Worm (Caenorhabditis elegans) whole organism, late embryonic: ENCODE measurements around the gene dhrr-1.
A peak's percentile ranks its signal among the peaks of the same experiment; 100 is the strongest.

Experiments used
- C08G9.2 ChIP-seq: sonication (generic microtip); optimal IDR thresholded peaks from 2 replicates; lab custom pipeline; 2016; ENCODE audit warnings: mild to moderate bottlenecking, missing genetic modification characterization, moderate library complexity, missing compliant biosample characterization
- C38D4.7 ChIP-seq: fragments of 200-800 bp; sonication (Bioruptor generic); optimal IDR thresholded peaks from 2 replicates; lab custom pipeline; 2018; ENCODE audit warnings: mild to moderate bottlenecking, missing genetic modification characterization, moderate library complexity, missing compliant biosample characterization
- F13H6.1 ChIP-seq: sonication (generic microtip); optimal IDR thresholded peaks from 2 replicates; lab custom pipeline; 2016; ENCODE audit warnings: missing genetic modification characterization, missing compliant biosample characterization
- K02D7.2 ChIP-seq: sonication (generic microtip); optimal IDR thresholded peaks from 2 replicates; lab custom pipeline; 2017; ENCODE audit warnings: mild to moderate bottlenecking, missing genetic modification characterization, missing compliant biosample characterization
- T23F11.4 ChIP-seq: fragments of 200-800 bp; sonication (Bioruptor generic); optimal IDR thresholded peaks from 2 replicates; lab custom pipeline; 2018; ENCODE audit warnings: mild to moderate bottlenecking, missing genetic modification characterization, missing compliant biosample characterization
- ama-1 ChIP-seq: fragments of 150-350 bp; optimal IDR thresholded peaks from 2 replicates; lab custom pipeline; 2014
- ceh-14 ChIP-seq: sonication (generic microtip); optimal IDR thresholded peaks from 2 replicates; lab custom pipeline; 2016; ENCODE audit warnings: missing genotype, missing genetic modification characterization, missing compliant biosample characterization
- ceh-18 ChIP-seq: sonication (generic microtip); optimal IDR thresholded peaks from 2 replicates; lab custom pipeline; 2016; ENCODE audit warnings: missing genetic modification characterization, missing compliant biosample characterization
- ceh-22 ChIP-seq: sonication (generic microtip); optimal IDR thresholded peaks from 2 replicates; lab custom pipeline; 2017; ENCODE audit warnings: missing biosample characterization, missing genetic modification characterization
- ceh-24 ChIP-seq: sonication (generic microtip); optimal IDR thresholded peaks from 2 replicates; lab custom pipeline; 2016; ENCODE audit warnings: mild to moderate bottlenecking, missing genetic modification characterization, missing compliant biosample characterization
- ceh-30 ChIP-seq: fragments of 150-350 bp; optimal IDR thresholded peaks from 2 replicates; lab custom pipeline; 2014; ENCODE audit warnings: missing biosample characterization, missing genetic modification characterization
- ceh-31 ChIP-seq: sonication (generic microtip); optimal IDR thresholded peaks from 2 replicates; lab custom pipeline; 2016; ENCODE audit warnings: missing genetic modification characterization, missing compliant biosample characterization
- ceh-34 ChIP-seq: sonication (generic microtip); optimal IDR thresholded peaks from 2 replicates; lab custom pipeline; 2016; ENCODE audit warnings: mild to moderate bottlenecking, missing genetic modification characterization, missing compliant biosample characterization
- ceh-45 ChIP-seq: fragments of 200-800 bp; sonication (Bioruptor generic); IDR thresholded peaks from 2 replicates; pipeline ENCODE4 v1.3.6; 2022; ENCODE audit warnings: missing genetic modification reagents, missing genetic modification characterization, missing compliant biosample characterization
- ceh-48 ChIP-seq: sonication (generic microtip); optimal IDR thresholded peaks from 2 replicates; lab custom pipeline; 2016; ENCODE audit warnings: missing genetic modification characterization, inconsistent platforms, missing compliant biosample characterization
- ceh-6 ChIP-seq: fragments of 200-800 bp; sonication (Bioruptor generic); optimal IDR thresholded peaks from 2 replicates; lab custom pipeline; 2018; ENCODE audit warnings: mild to moderate bottlenecking, missing genetic modification characterization, missing compliant biosample characterization
- ceh-9 ChIP-seq: sonication (generic microtip); optimal IDR thresholded peaks from 2 replicates; lab custom pipeline; 2016; ENCODE audit warnings: mild to moderate bottlenecking, missing genetic modification characterization, inconsistent platforms, missing compliant biosample characterization
- elt-4 ChIP-seq: sonication (generic microtip); optimal IDR thresholded peaks from 2 replicates; lab custom pipeline; 2016; ENCODE audit warnings: missing genetic modification characterization, missing compliant biosample characterization
- gmeb-2 ChIP-seq: sonication (generic microtip); optimal IDR thresholded peaks from 2 replicates; lab custom pipeline; 2016; ENCODE audit warnings: missing genetic modification characterization, inconsistent platforms, missing compliant biosample characterization
- hlh-30 ChIP-seq: sonication (generic microtip); optimal IDR thresholded peaks from 2 replicates; lab custom pipeline; 2017; ENCODE audit warnings: antibody characterized with exemption, missing genetic modification characterization, missing compliant biosample characterization; ENCODE audit not compliant: insufficient read depth
- hlh-6 ChIP-seq: sonication (generic microtip); optimal IDR thresholded peaks from 2 replicates; lab custom pipeline; 2016; ENCODE audit warnings: missing genotype, missing genetic modification characterization, missing compliant biosample characterization
- lim-6 ChIP-seq: sonication (generic microtip); optimal IDR thresholded peaks from 2 replicates; lab custom pipeline; 2016; ENCODE audit warnings: missing genetic modification characterization, missing compliant biosample characterization
- lin-11 ChIP-seq: fragments of 200-800 bp; sonication (Bioruptor generic); optimal IDR thresholded peaks from 2 replicates; lab custom pipeline; 2018; ENCODE audit warnings: mild to moderate bottlenecking, missing genetic modification characterization, missing compliant biosample characterization
- madf-2 ChIP-seq: sonication (generic microtip); optimal IDR thresholded peaks from 2 replicates; lab custom pipeline; 2017; ENCODE audit warnings: missing genetic modification characterization, missing compliant biosample characterization
- mec-3 ChIP-seq: sonication (generic microtip); optimal IDR thresholded peaks from 2 replicates; lab custom pipeline; 2016; ENCODE audit warnings: borderline replicate concordance, missing genetic modification characterization, missing compliant biosample characterization
- nfya-1 ChIP-seq: sonication (generic microtip); optimal IDR thresholded peaks from 2 replicates; lab custom pipeline; 2017; ENCODE audit warnings: missing genetic modification characterization, mild to moderate bottlenecking, missing compliant biosample characterization, antibody characterized with exemption, moderate library complexity
- odd-2 ChIP-seq: sonication (generic microtip); optimal IDR thresholded peaks from 2 replicates; lab custom pipeline; 2017; ENCODE audit warnings: antibody characterized with exemption, mild to moderate bottlenecking, missing genetic modification characterization, missing compliant biosample characterization
- pag-3 ChIP-seq: sonication (generic microtip); optimal IDR thresholded peaks from 2 replicates; lab custom pipeline; 2016; ENCODE audit warnings: missing compliant biosample characterization, missing genetic modification characterization, borderline replicate concordance
- pax-1 ChIP-seq: fragments of 150-350 bp; optimal IDR thresholded peaks from 2 replicates; lab custom pipeline; 2014; ENCODE audit warnings: missing biosample characterization, missing genetic modification characterization
- pqm-1 ChIP-seq: sonication (generic microtip); optimal IDR thresholded peaks from 2 replicates; lab custom pipeline; 2016; ENCODE audit warnings: missing genetic modification characterization, missing compliant biosample characterization
- pros-1 ChIP-seq: fragments of 150-350 bp; optimal IDR thresholded peaks from 2 replicates; lab custom pipeline; 2014; ENCODE audit warnings: missing biosample characterization, missing genetic modification reagents, missing genetic modification characterization
- sdc-2 ChIP-seq: sonication (generic microtip); optimal IDR thresholded peaks from 2 replicates; lab custom pipeline; 2016; ENCODE audit warnings: missing genotype, missing genetic modification characterization, missing compliant biosample characterization
- tbx-2 ChIP-seq: sonication (generic microtip); optimal IDR thresholded peaks from 2 replicates; lab custom pipeline; 2016; ENCODE audit warnings: missing genetic modification characterization, missing compliant biosample characterization
- unc-42 ChIP-seq: sonication (generic microtip); optimal IDR thresholded peaks from 2 replicates; lab custom pipeline; 2016; ENCODE audit warnings: missing genotype, missing genetic modification characterization, missing compliant biosample characterization
- unc-55 ChIP-seq: sonication (generic microtip); optimal IDR thresholded peaks from 2 replicates; lab custom pipeline; 2017; ENCODE audit warnings: missing biosample characterization, missing genetic modification reagents, missing genetic modification characterization
- ztf-16 ChIP-seq: sonication (generic microtip); optimal IDR thresholded peaks from 2 replicates; lab custom pipeline; 2017; ENCODE audit warnings: missing genetic modification characterization, missing compliant biosample characterization

Gene dhrr-1

ce11 chrIII:8946285-8946684 is 1.8 kb downstream of the dhrr-1 start:
- peak; percentile 3 for TF ChIP-seq unc-42 (tag; lab: Kevin White, UChicago)
- TF ChIP-seq lin-11 (tag; lab: Kevin White, UChicago) = no peak

DNA sequence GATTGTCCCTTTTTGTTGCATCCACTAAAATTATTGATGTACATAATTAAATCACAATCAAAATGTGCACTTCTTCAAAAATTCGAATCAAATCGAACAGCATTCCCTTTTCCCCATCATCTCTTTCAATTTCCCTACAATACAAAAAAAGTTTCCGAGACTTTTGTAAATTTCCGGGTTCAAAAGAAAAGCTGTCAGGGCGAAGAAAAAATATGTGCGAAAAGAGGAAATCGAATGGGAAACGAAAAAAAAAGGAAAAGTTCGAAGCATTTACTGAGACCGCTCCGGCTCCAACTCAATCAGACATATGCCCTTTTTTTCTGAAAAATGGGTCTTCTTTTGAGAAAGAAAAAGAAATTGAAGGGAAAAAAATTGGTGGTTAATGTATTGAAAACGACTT is 4.7 kb downstream of the dhrr-1 start:
- TF ChIP-seq F13H6.1 (tag; lab: Kevin White, UChicago) (no peak), tbx-2 (tag; lab: Kevin White, UChicago) (no peak), pros-1 (tag; lab: Kevin White, UChicago) (no peak), unc-55 (GFP tag; lab: Kevin White, UChicago) (no peak), sdc-2 (tag; lab: Kevin White, UChicago) (no peak), lin-11 (tag; lab: Kevin White, UChicago) (no peak)
- TF ChIP-seq, all 69 proteins: peak for 0

ce11 chrIII:8955536-8955935 is 11.1 kb downstream of the dhrr-1 start:
- no peak for TF ChIP-seq mec-3 (tag; lab: Kevin White, UChicago)
- no peak for TF ChIP-seq gmeb-2 (tag; lab: Kevin White, UChicago)
- TF ChIP-seq pqm-1 (tag; lab: Kevin White, UChicago) = no peak
- TF ChIP-seq hlh-30 (tag; lab: Kevin White, UChicago) = no peak
- no peak for TF ChIP-seq ceh-30
- TF ChIP-seq odd-2 (tag; lab: Kevin White, UChicago) = no peak
- TF ChIP-seq ceh-9 (tag; lab: Kevin White, UChicago) = no peak
- no peak for TF ChIP-seq pag-3 (tag; lab: Kevin White, UChicago)
- TF ChIP-seq, all 69 proteins: peak for 0

DNA sequence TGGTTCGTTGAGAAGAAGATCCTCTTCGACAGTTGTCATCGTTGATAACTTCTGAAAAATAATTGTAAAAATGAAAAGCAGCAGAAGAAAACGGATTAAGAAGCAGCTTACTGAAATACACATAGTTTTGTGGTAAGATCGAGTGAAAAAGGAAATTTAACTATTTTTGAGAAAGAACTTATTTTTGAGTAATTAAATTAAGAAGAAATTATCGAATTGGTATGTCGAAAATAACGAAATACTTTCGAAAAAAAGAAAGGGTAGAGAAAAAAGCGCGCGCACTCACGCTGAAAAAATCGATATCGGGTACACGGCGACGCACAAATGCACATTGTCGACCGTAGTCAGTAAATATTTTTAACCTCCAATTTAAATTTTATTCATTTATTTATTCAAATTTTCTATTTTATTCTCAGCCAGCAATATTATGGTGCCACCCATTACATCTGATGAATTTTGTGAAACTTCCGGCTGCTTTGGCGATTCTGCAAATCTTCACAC is 11.7 kb downstream of the dhrr-1 start, which contains the start of the genes ZK643.5 and ZK643.2:
Gene ZK643.5 (minus strand): TSS at position 51 of the 501 bp plus-strand sequence.
Gene ZK643.2 (plus strand): TSS at position 395 of the 501 bp plus-strand sequence.
- TF ChIP-seq C38D4.7 (no peak), C08G9.2 (tag; lab: Kevin White, UChicago) (no peak), ceh-6 (no peak), nfya-1 (tag; lab: Kevin White, UChicago) (peak; percentile 49), sdc-2 (tag; lab: Kevin White, UChicago) (no peak), ceh-14 (no peak), elt-4 (tag; lab: Kevin White, UChicago) (no peak), ceh-48 (tag; lab: Kevin White, UChicago) (peak; percentile 99), madf-2 (no peak), ama-1 (no peak), ceh-31 (tag; lab: Kevin White, UChicago) (peak; percentile 43), lim-6 (tag; lab: Kevin White, UChicago) (no peak), ceh-22 (tag; lab: Kevin White, UChicago) (no peak), pros-1 (tag; lab: Kevin White, UChicago) (no peak), unc-42 (tag; lab: Kevin White, UChicago) (peak; percentile 76), T23F11.4 (GFP tag; lab: Kevin White, UChicago) (no peak), unc-55 (GFP tag; lab: Kevin White, UChicago) (no peak), pax-1 (no peak), ztf-16 (tag; lab: Kevin White, UChicago) (no peak)

DNA sequence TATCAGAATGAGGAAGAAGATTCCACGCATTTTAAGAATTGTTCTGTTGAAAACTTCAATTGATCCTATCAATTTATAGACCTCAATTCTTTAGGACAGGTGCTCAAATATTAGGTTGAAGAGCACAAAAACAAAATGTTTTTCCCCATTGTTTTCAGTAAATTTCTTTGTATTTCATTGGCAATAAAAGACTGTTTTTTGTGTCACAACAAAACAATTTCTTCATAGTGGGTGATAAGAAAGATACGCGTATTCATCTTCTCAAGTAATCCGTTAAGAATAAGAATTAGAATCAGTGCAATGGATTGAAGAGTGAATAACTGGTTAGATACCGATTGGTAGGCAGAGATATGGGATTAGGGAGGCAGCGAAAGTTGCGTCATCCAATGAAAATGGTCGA is 16.2 kb downstream of the dhrr-1 start, which contains the start of gene ZK643.6:
Gene ZK643.6 (minus strand): TSS at position 101 of the 400 bp plus-strand sequence.
- TF ChIP-seq F13H6.1 (tag; lab: Kevin White, UChicago) (no peak), C38D4.7 (no peak), ceh-34 (tag; lab: Kevin White, UChicago) (no peak), hlh-6 (tag; lab: Kevin White, UChicago) (no peak), pag-3 (tag; lab: Kevin White, UChicago) (no peak), ceh-45 (no peak), K02D7.2 (tag; lab: Kevin White, UChicago) (no peak), lim-6 (tag; lab: Kevin White, UChicago) (no peak), ceh-18 (tag; lab: Kevin White, UChicago) (no peak), ceh-24 (tag; lab: Kevin White, UChicago) (no peak)
